Worm (Caenorhabditis elegans) whole organism, L4/young adult: ENCODE data around the gene Y43F8B.25.

Source experiments
- W03F9.2 ChIP-seq: fragments of 150-350 bp; optimal IDR thresholded peaks from 2 replicates; lab custom pipeline; 2014; ENCODE audit warnings: missing biosample characterization, missing genetic modification characterization
- dao-5 ChIP-seq: sonication (generic microtip); optimal IDR thresholded peaks from 2 replicates; lab custom pipeline; 2016; ENCODE audit warnings: missing genotype, missing genetic modification characterization, moderate library complexity, missing compliant biosample characterization
- him-1 ChIP-seq: sonication (generic microtip); optimal IDR thresholded peaks from 2 replicates; lab custom pipeline; 2016; ENCODE audit warnings: missing genotype, missing genetic modification reagents, missing genetic modification characterization, missing compliant biosample characterization

ce11 chrV:19484507-19484906 lies 21.8 kb downstream of the Y43F8B.25 start, which contains the start of gene Y43F8B.17:
- TF ChIP-seq him-1 (tag; lab: Kevin White, UChicago): no peak
- TF ChIP-seq dao-5: no peak
- TF ChIP-seq W03F9.2 (tag; lab: Kevin White, UChicago): no peak
